Worm (Caenorhabditis elegans) whole organism, L1 larva: Measurements from ENCODE around the gene bath-38.
"Not testable (repeated sequence)": the region's sequence is repeated elsewhere in the genome, so short reads cannot be mapped to it uniquely, and the experiment has no call there.

Source experiments
- C04F5.9 ChIP-seq: sonication (generic microtip); optimal IDR thresholded peaks from 2 replicates; lab custom pipeline; 2016; ENCODE audit warnings: missing genetic modification characterization, missing compliant biosample characterization
- C16A3.4 ChIP-seq: fragments of 150-350 bp; optimal IDR thresholded peaks from 2 replicates; lab custom pipeline; 2014; ENCODE audit warnings: missing biosample characterization, missing genetic modification characterization
- ama-1 ChIP-seq: fragments of 150-350 bp; optimal IDR thresholded peaks from 2 replicates; lab custom pipeline; 2014
- blmp-1 ChIP-seq: fragments of 150-350 bp; optimal IDR thresholded peaks from 2 replicates; lab custom pipeline; 2014; ENCODE audit warnings: missing biosample characterization, missing genetic modification characterization
- dpl-1 ChIP-seq, 3 experiments: fragments of 150-350 bp in 2 of 3; sonication (generic microtip) in 1 of 3; optimal IDR thresholded peaks; 2 replicates each; lab custom pipeline; 2014 to 2017; ENCODE audit warnings: missing biosample characterization in 3 of 3, missing genetic modification characterization in 3 of 3, missing genetic modification reagents in 3 of 3
- dsc-1 ChIP-seq: sonication (generic microtip); optimal IDR thresholded peaks from 2 replicates; lab custom pipeline; 2016; ENCODE audit warnings: mild to moderate bottlenecking, missing genetic modification characterization, missing compliant biosample characterization
- efl-1 ChIP-seq, 4 experiments: fragments of 150-350 bp; optimal IDR thresholded peaks in 3 of 4; peaks in 1 of 4; 1 replicate in 1 of 4; 2 replicates in 3 of 4; lab custom pipeline; 2014; ENCODE audit warnings: missing biosample characterization in 2 of 4, missing genetic modification characterization in 2 of 4, missing genetic modification reagents in 2 of 4
- elt-2 ChIP-seq: sonication (generic microtip); optimal IDR thresholded peaks from 2 replicates; lab custom pipeline; 2016; ENCODE audit warnings: missing genetic modification characterization, mild to moderate bottlenecking, inconsistent platforms, missing compliant biosample characterization, missing genetic modification reagents
- elt-3 ChIP-seq, 6 experiments: fragments of 150-350 bp in 1 of 6; sonication (generic microtip); optimal IDR thresholded peaks; 2 replicates each; lab custom pipeline; 2017 to 2018; ENCODE audit warnings: missing biosample characterization in 6 of 6, missing genetic modification characterization in 6 of 6, inconsistent platforms in 1 of 6
- fkh-10 ChIP-seq: sonication (generic microtip); optimal IDR thresholded peaks from 2 replicates; lab custom pipeline; 2017; ENCODE audit warnings: missing biosample characterization, missing genetic modification reagents, missing genetic modification characterization
- fkh-8 ChIP-seq: sonication (generic microtip); optimal IDR thresholded peaks from 2 replicates; lab custom pipeline; 2016; ENCODE audit warnings: mild to moderate bottlenecking, missing genetic modification characterization, missing compliant biosample characterization
- hpl-2 ChIP-seq: fragments of 150-350 bp; optimal IDR thresholded peaks from 2 replicates; lab custom pipeline; 2014; ENCODE audit warnings: missing biosample characterization, missing genetic modification reagents, missing genetic modification characterization
- lin-35 ChIP-seq, 2 experiments: fragments of 150-350 bp; optimal IDR thresholded peaks; 2 replicates each; lab custom pipeline; 2014; ENCODE audit warnings: missing biosample characterization in 2 of 2, missing genetic modification characterization in 2 of 2, missing genetic modification reagents in 2 of 2
- lin-39 ChIP-seq: fragments of 150-350 bp; optimal IDR thresholded peaks from 2 replicates; lab custom pipeline; 2014; ENCODE audit warnings: missing biosample characterization, missing genetic modification reagents, missing genetic modification characterization
- lsy-2 ChIP-seq, 2 experiments: fragments of 150-350 bp; optimal IDR thresholded peaks; 2 replicates each; lab custom pipeline; 2014; ENCODE audit warnings: missing biosample characterization in 2 of 2, missing genetic modification characterization in 2 of 2
- nhr-19 ChIP-seq: fragments of 200-800 bp; sonication (Bioruptor generic); conservative IDR thresholded peaks from 2 replicates; pipeline ENCODE4 v1.3.6; 2022; ENCODE audit warnings: missing genetic modification characterization, missing compliant biosample characterization
- nhr-20 ChIP-seq: sonication (generic microtip); optimal IDR thresholded peaks from 2 replicates; lab custom pipeline; 2016; ENCODE audit warnings: mild to moderate bottlenecking, missing genetic modification characterization, missing compliant biosample characterization
- nhr-47 ChIP-seq: sonication (generic microtip); optimal IDR thresholded peaks from 2 replicates; lab custom pipeline; 2016; ENCODE audit warnings: mild to moderate bottlenecking, missing genetic modification characterization, moderate library complexity, missing compliant biosample characterization
- nhr-71 ChIP-seq: sonication (generic microtip); optimal IDR thresholded peaks from 2 replicates; lab custom pipeline; 2016; ENCODE audit warnings: mild to moderate bottlenecking, missing genetic modification characterization, moderate library complexity, missing compliant biosample characterization
- nhr-90 ChIP-seq: sonication (generic microtip); optimal IDR thresholded peaks from 2 replicates; lab custom pipeline; 2016; ENCODE audit warnings: mild to moderate bottlenecking, missing genetic modification characterization, missing compliant biosample characterization; ENCODE audit not compliant: poor library complexity
- pax-3 ChIP-seq: fragments of 200-800 bp; sonication (Bioruptor generic); optimal IDR thresholded peaks from 2 replicates; lab custom pipeline; 2018; ENCODE audit warnings: mild to moderate bottlenecking, missing genetic modification characterization, moderate library complexity, missing compliant biosample characterization
- pqm-1 ChIP-seq: sonication (generic microtip); optimal IDR thresholded peaks from 3 replicates; lab custom pipeline; 2017; ENCODE audit warnings: missing biosample characterization, missing genetic modification characterization
- rnt-1 ChIP-seq: sonication (generic microtip); optimal IDR thresholded peaks from 2 replicates; lab custom pipeline; 2016; ENCODE audit warnings: mild to moderate bottlenecking, missing genetic modification characterization, moderate library complexity, missing compliant biosample characterization
- snu-23 ChIP-seq: sonication (generic microtip); optimal IDR thresholded peaks from 2 replicates; lab custom pipeline; 2016; ENCODE audit warnings: missing genetic modification characterization, missing compliant biosample characterization
- sup-37 ChIP-seq: fragments of 200-800 bp; sonication (Bioruptor generic); optimal IDR thresholded peaks from 2 replicates; lab custom pipeline; 2018; ENCODE audit warnings: mild to moderate bottlenecking, missing genetic modification characterization, missing compliant biosample characterization
- tlp-1 ChIP-seq: fragments of 150-350 bp; optimal IDR thresholded peaks from 2 replicates; lab custom pipeline; 2014; ENCODE audit warnings: missing biosample characterization, missing genetic modification characterization
- unc-62 ChIP-seq: fragments of 150-350 bp; optimal IDR thresholded peaks from 2 replicates; lab custom pipeline; 2014; ENCODE audit warnings: missing biosample characterization, missing genetic modification reagents, missing genetic modification characterization
- unc-98 ChIP-seq: fragments of 200-800 bp; sonication (Bioruptor generic); IDR thresholded peaks from 2 replicates; pipeline ENCODE4 v1.3.6; 2022; ENCODE audit warnings: missing genetic modification characterization, missing compliant biosample characterization
- ztf-4 ChIP-seq: fragments of 150-350 bp; optimal IDR thresholded peaks from 2 replicates; lab custom pipeline; 2014; ENCODE audit warnings: missing biosample characterization, missing genetic modification characterization

Gene bath-38

DNA sequence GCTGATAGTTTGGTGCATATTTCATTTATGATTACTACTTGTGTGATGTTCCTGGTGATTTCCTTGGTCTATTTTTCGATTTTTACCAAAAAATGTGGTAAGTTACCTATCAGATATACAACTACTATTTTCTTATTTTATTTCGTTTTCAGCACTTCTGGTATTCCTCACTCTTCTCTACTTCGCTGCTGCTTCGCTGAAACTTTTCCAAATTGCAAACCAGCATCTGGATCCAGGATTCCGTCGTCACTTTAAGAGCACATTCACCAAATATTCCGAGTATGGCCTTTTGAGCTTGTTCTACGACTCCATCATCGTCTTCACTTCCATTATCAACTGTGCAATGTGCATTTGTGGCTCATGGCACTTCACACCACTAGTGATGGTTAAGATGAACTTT lies 36.5 kb downstream of the bath-38 start:
- no peak for TF ChIP-seq dpl-1 (GFP tag; optimal IDR thresholded peaks at IDR 0.05; lab: Kevin White, UChicago)
- no peak for TF ChIP-seq lin-39 (tag; lab: Kevin White, UChicago)
- no peak for TF ChIP-seq rnt-1 (tag; lab: Kevin White, UChicago)
- no peak for TF ChIP-seq sup-37 (GFP tag; lab: Kevin White, UChicago)
- no peak for TF ChIP-seq C04F5.9 (tag; lab: Kevin White, UChicago)
- TF ChIP-seq unc-62: no peak

DNA sequence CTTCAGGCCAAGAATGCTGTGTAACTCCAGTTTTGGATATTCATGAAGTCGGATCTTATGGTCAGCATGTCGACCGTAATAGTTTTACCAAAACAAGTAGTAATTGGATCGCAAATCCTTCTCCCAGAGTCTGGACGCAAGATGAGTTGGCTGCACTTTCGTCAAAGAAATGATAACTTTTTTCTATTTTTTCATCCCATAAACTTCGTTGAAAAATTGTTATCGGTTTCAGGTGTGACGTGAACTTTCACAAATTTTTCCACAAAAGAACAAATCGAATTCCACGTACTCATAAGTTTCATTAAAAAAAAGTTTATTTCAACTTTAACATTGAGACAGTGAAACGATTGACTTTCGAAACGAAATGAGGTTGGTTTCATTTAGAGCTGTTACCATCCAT lies 37.2 kb downstream of the bath-38 start, which contains the start of gene ZK892.5:
ZK892.5 (plus strand) TSS at position 301 of the 400 bp plus-strand sequence.
- no peak for TF ChIP-seq ztf-4 (tag; lab: Kevin White, UChicago)
- TF ChIP-seq nhr-90 (tag; lab: Kevin White, UChicago): no peak

DNA sequence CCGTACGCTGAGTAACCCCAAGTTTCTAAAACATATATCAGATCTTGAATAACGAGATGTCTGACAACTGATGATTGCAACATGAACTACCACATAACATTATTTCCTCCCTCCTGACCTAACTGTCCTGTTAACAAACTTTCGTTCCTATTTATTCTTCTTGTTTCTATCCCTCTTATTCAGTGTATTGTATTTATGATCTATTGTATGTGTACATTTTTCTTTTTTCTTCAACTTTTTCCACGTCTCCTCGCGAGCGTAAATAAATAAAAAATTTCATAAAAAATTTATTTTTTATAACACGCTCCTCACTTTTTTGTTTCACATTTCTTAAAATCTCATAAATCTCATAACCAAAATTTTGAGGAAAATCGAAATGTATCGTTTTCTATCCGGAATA lies 38.8 kb downstream of the bath-38 start, which contains the start of gene ZK892.4:
ZK892.4 (plus strand) TSS at position 301 of the 400 bp plus-strand sequence.
- TF ChIP-seq snu-23 (GFP tag; lab: Kevin White, UChicago); pax-3; unc-98 (GFP tag; lab: Robert Waterston, UW): not testable (repeated sequence)

DNA sequence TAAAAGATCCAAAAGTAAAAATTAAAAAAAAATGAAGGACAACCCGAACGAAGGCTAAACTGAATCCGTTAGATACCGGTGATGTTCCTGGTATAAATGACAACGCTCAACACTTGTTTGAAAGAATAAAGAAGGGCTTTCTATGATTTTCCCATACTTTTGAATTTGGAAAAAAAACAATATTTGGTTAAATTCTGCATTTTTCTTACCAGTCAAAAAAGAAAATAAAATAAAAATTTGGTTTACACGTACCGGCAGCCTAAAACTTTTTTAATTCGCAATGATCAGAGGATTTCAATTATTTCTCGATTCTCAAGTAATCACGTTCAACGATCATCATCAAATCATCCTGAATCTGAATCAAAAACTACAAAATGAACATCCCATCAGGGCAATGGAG lies 43.5 kb downstream of the bath-38 start, which contains the start of gene ZK892.3:
ZK892.3 (plus strand) TSS at position 301 of the 400 bp plus-strand sequence.
- TF ChIP-seq tlp-1 (tag; lab: Kevin White, UChicago): no peak
- no peak for TF ChIP-seq efl-1 (optimal IDR thresholded peaks at IDR 0.05; lab: Kevin White, UChicago)
- TF ChIP-seq efl-1 (GFP tag; optimal IDR thresholded peaks at IDR 0.05 in 1 of 2; lab: Kevin White, UChicago): peak in 1 of 2 experiments; percentile 43

DNA sequence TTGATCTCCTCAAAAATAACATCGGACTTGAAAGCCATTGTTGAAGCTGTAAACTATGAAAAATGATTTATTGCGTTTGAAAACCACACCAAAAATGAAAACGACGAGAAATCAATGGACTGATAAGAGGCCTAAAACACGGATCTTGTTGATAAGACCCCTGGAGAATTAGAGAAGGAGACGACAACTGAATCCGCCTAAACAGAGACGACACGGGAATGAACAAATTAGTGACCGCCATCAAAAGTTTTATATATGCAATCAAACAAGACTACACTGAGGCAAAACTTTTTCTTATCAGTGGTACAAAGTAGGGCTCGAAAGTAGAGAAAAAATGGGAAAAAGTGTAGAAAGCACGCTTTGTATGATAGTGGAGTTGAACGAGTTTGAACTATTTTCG lies 44.0 kb downstream of the bath-38 start, which contains the start of gene nlt-1:
nlt-1 (minus strand) TSS at position 78 of the 400 bp plus-strand sequence.
- TF ChIP-seq pqm-1 (tag; lab: Kevin White, UChicago) (peak; percentile 62), nhr-19 (0 out of 2 replicates have a peak, but pooled peaks have one; percentile 2), hpl-2 (GFP tag; lab: Kevin White, UChicago) (no peak), tlp-1 (tag; lab: Kevin White, UChicago) (peak; percentile 59), nhr-90 (tag; lab: Kevin White, UChicago) (peak; percentile 25), fkh-8 (tag; lab: Kevin White, UChicago) (no peak), dsc-1 (tag; lab: Kevin White, UChicago) (no peak), nhr-20 (tag; lab: Kevin White, UChicago) (peak; percentile 66), nhr-47 (tag; lab: Kevin White, UChicago) (no peak), nhr-71 (peak; percentile 38), elt-2 (tag; lab: Kevin White, UChicago) (peak; percentile 95), lsy-2 (tag; optimal IDR thresholded peaks at IDR 0.05; lab: Kevin White, UChicago) (peak in 1 of 2 experiments; percentile 31), C16A3.4 (tag; lab: Kevin White, UChicago) (no peak), elt-3 (tag; optimal IDR thresholded peaks at IDR 0.05; lab: Kevin White, UChicago) (peak in 1 of 6 experiments; percentile 41), blmp-1 (tag; lab: Kevin White, UChicago) (peak; percentile 60), lin-35 (GFP tag; optimal IDR thresholded peaks at IDR 0.05; lab: Kevin White, UChicago) (peak in 1 of 2 experiments; percentile 58), efl-1 (optimal IDR thresholded peaks at IDR 0.05; lab: Kevin White, UChicago) (no peak), efl-1 (GFP tag; optimal IDR thresholded peaks at IDR 0.05 in 1 of 2; lab: Kevin White, UChicago) (peak in 1 of 2 experiments; percentile 2)
- TF ChIP-seq, all 84 proteins: peak for 12

DNA sequence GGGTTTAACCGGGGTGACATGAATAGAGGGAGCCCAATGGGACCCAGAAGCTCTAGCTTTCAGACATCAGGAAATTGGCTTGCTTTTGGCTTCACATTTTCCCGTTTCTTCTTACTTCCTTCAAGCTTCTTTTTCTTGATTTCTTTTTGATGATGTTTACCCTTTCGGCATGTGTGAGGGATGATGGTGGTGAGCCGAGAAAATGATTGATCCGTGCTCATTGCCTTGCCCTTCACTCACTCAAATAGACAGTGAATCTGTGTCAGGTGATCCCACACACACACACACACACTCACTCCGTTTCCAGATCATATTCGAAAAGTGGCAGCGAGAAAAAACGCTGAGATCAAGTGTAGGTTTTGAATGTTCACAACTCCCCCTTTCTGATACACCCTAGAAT lies 50.4 kb downstream of the bath-38 start:
- TF ChIP-seq efl-1 (optimal IDR thresholded peaks at IDR 0.05; lab: Kevin White, UChicago) (no peak), efl-1 (GFP tag; optimal IDR thresholded peaks at IDR 0.05 in 1 of 2; lab: Kevin White, UChicago) (peak in 1 of 2 experiments; percentile 28), ama-1 (lab: Kevin White, UChicago) (no peak), dpl-1 (GFP tag; optimal IDR thresholded peaks at IDR 0.05; lab: Kevin White, UChicago) (no peak), sup-37 (GFP tag; lab: Kevin White, UChicago) (no peak), fkh-10 (GFP tag; lab: Kevin White, UChicago) (no peak)
